Fruit fly (Drosophila melanogaster): Measurements from ENCODE around the gene CG4570.
A peak's percentile ranks its signal among the peaks of the same experiment; 100 is the strongest.

Gene CG4570

dm6 chr3R:10881824-10882559 is 25.4 kb downstream of the CG4570 start, which contains the start of gene Tpc1 (continued):
- TF ChIP-seq CG6792 (GFP tag; optimal IDR thresholded peaks at IDR 0.05) (no peak), CG6854 (GFP tag; optimal IDR thresholded peaks at IDR 0.05) (peak; percentile 80), cyc (GFP tag; optimal IDR thresholded peaks at IDR 0.05) (peak; percentile 15), dac (GFP tag; optimal IDR thresholded peaks at IDR 0.05) (no peak), acj6 (GFP tag; optimal IDR thresholded peaks at IDR 0.05) (no peak), CG9139 (GFP tag; optimal IDR thresholded peaks at IDR 0.05) (no peak), achi (GFP tag; optimal IDR thresholded peaks at IDR 0.05) (peak; percentile 96), esn (GFP tag; optimal IDR thresholded peaks at IDR 0.05) (peak; percentile 40), salr (GFP tag; optimal IDR thresholded peaks at IDR 0.05) (no peak), CG11902 (GFP tag; optimal IDR thresholded peaks at IDR 0.05) (no peak), fd85E (GFP tag; optimal IDR thresholded peaks at IDR 0.05) (no peak), Eip93F (GFP tag; optimal IDR thresholded peaks at IDR 0.05) (no peak), Hr4 (GFP tag; optimal IDR thresholded peaks at IDR 0.05) (peak; percentile 47), vri (GFP tag; optimal IDR thresholded peaks at IDR 0.05) (peak; percentile 85), topi (GFP tag; optimal IDR thresholded peaks at IDR 0.05) (no peak), Hr39 (GFP tag; optimal IDR thresholded peaks at IDR 0.05) (peak; percentile 51), CG8632 (GFP tag; optimal IDR thresholded peaks at IDR 0.05) (no peak), CG6276 (GFP tag; optimal IDR thresholded peaks at IDR 0.05) (no peak), Sox14 (GFP tag; optimal IDR thresholded peaks at IDR 0.05) (peak; percentile 65), Ets21C (GFP tag; optimal IDR thresholded peaks at IDR 0.05) (peak; percentile 36), CG8119 (GFP tag; IDR thresholded peaks at IDR 0.05) (no peak), CG16779 (tag; optimal IDR thresholded peaks at IDR 0.05) (no peak), spab (GFP tag; optimal IDR thresholded peaks at IDR 0.05) (no peak), Hr38 (GFP tag; optimal IDR thresholded peaks at IDR 0.05) (no peak), ss (GFP tag; optimal IDR thresholded peaks at IDR 0.05) (peak in 1 of 2 experiments; percentile 30), dsx (GFP tag; optimal IDR thresholded peaks at IDR 0.05; ENCODE audit: poor library complexity, severe bottlenecking) (peak; percentile 20), CG3032 (tag; optimal IDR thresholded peaks at IDR 0.05) (peak; percentile 43), CG6163 (GFP tag; IDR thresholded peaks at IDR 0.05) (no peak), CG1621 (tag; optimal IDR thresholded peaks at IDR 0.05) (no peak), Sox102F (GFP tag; optimal IDR thresholded peaks at IDR 0.05) (peak; percentile 42), net (GFP tag; optimal IDR thresholded peaks at IDR 0.05) (no peak), svp (GFP tag) (peak; percentile 65), CG15336 (GFP tag; IDR thresholded peaks at IDR 0.05) (no peak)

- TF ChIP-seq acj6 (GFP tag; optimal IDR thresholded peaks at IDR 0.05) (no peak), CG15336 (GFP tag; IDR thresholded peaks at IDR 0.05) (peak; percentile 38; the same call in 1 of the 2 replicates), CG4318 (GFP tag; optimal IDR thresholded peaks at IDR 0.05) (no peak), eg (GFP tag; IDR thresholded peaks at IDR 0.05) (peak; percentile 79), Gug (GFP tag; IDR thresholded peaks at IDR 0.05) (0 out of 2 replicates have a peak, but pooled peaks have one; percentile 24), ss (GFP tag; optimal IDR thresholded peaks at IDR 0.05) (no peak), CG6276 (GFP tag; optimal IDR thresholded peaks at IDR 0.05) (peak; percentile 22), CG7368 (GFP tag; optimal IDR thresholded peaks at IDR 0.05) (no peak), Met (GFP tag; optimal IDR thresholded peaks at IDR 0.05) (no peak), Lpt (GFP tag; optimal IDR thresholded peaks at IDR 0.05) (no peak), vri (GFP tag; optimal IDR thresholded peaks at IDR 0.05) (no peak), CG3919 (GFP tag; optimal IDR thresholded peaks at IDR 0.05) (no peak), CG11902 (GFP tag; optimal IDR thresholded peaks at IDR 0.05) (no peak), CG6163 (GFP tag; IDR thresholded peaks at IDR 0.05) (peak; percentile 44; the same call in 1 of the 3 replicates), cyc (GFP tag; optimal IDR thresholded peaks at IDR 0.05) (no peak), Eip78C (GFP tag) (peak; percentile 64), Sox15 (GFP tag; optimal IDR thresholded peaks at IDR 0.05) (no peak), net (GFP tag; optimal IDR thresholded peaks at IDR 0.05) (no peak), topi (GFP tag; optimal IDR thresholded peaks at IDR 0.05) (no peak), pdm3 (GFP tag; optimal IDR thresholded peaks at IDR 0.05) (no peak), CG8119 (GFP tag; IDR thresholded peaks at IDR 0.05) (peak; percentile 39; the same call in 2 of the 3 replicates), svp (GFP tag) (peak; percentile 39), CG11294 (GFP tag; IDR thresholded peaks at IDR 0.05) (no peak), Hr4 (GFP tag; optimal IDR thresholded peaks at IDR 0.05) (peak; percentile 15)
These were observed 27.5 kb downstream of the CG4570 start for dm6 chr3R:10884031-10884677.

Measured in whole organism, prepupa.